Worm (Caenorhabditis elegans) whole organism, midembryonic: ENCODE results near the gene srbc-23.

Experiments
- T22C8.4 ChIP-seq: fragments of 200-800 bp; sonication (Bioruptor generic); IDR thresholded peaks from 2 replicates; pipeline ENCODE4 v1.3.6; 2022; ENCODE audit warnings: missing genetic modification characterization, missing compliant biosample characterization
- cog-1 ChIP-seq: sonication (generic microtip); optimal IDR thresholded peaks from 2 replicates; lab custom pipeline; 2016; ENCODE audit warnings: missing genetic modification characterization, missing compliant biosample characterization
- flt-1 ChIP-seq: fragments of 200-800 bp; sonication (Bioruptor generic); IDR thresholded peaks from 2 replicates; pipeline ENCODE4 v1.3.6; 2022; ENCODE audit warnings: missing genetic modification characterization, missing compliant biosample characterization
- klf-2 ChIP-seq: fragments of 200-800 bp; sonication (Bioruptor generic); conservative IDR thresholded peaks from 2 replicates; pipeline ENCODE4 v1.3.6; 2022; ENCODE audit warnings: missing genetic modification reagents, missing genetic modification characterization, missing compliant biosample characterization
- ref-1 ChIP-seq: fragments of 200-800 bp; sonication (Bioruptor generic); conservative IDR thresholded peaks from 2 replicates; pipeline ENCODE4 v1.3.6; 2022; ENCODE audit warnings: missing genetic modification reagents, missing genetic modification characterization, missing compliant biosample characterization
- tab-1 ChIP-seq: fragments of 200-800 bp; sonication (Bioruptor generic); IDR thresholded peaks from 2 replicates; pipeline ENCODE4 v1.3.6; 2022; ENCODE audit warnings: missing genetic modification characterization, missing compliant biosample characterization
- ztf-23 ChIP-seq: fragments of 200-800 bp; sonication (Bioruptor generic); IDR thresholded peaks from 2 replicates; pipeline ENCODE4 v1.3.6; 2022; ENCODE audit warnings: missing genetic modification reagents, missing genetic modification characterization, missing compliant biosample characterization

- no peak for TF ChIP-seq flt-1
- TF ChIP-seq tab-1 = no peak
- TF ChIP-seq ref-1 = no peak
- TF ChIP-seq cog-1 (tag; lab: Kevin White, UChicago) = no peak
- no peak for TF ChIP-seq T22C8.4 (GFP tag; lab: Robert Waterston, UW)
- peak; percentile 98 for TF ChIP-seq ztf-23
- TF ChIP-seq klf-2 (GFP tag; lab: Robert Waterston, UW) = no peak
Measured at ce11 chrV:2185486-2185885, 32.1 kb downstream of the srbc-23 start.
